Worm (Caenorhabditis elegans) whole organism, L3 larva: ENCODE data around the gene dtmk-1.

Experiments
- ceh-82 ChIP-seq: fragments of 150-350 bp; optimal IDR thresholded peaks from 2 replicates; lab custom pipeline; 2014; ENCODE audit warnings: missing biosample characterization, missing genetic modification characterization
- jun-1 ChIP-seq: fragments of 150-350 bp; optimal IDR thresholded peaks from 2 replicates; lab custom pipeline; 2014; ENCODE audit warnings: missing biosample characterization, missing genetic modification reagents, missing genetic modification characterization
- lin-15B ChIP-seq: fragments of 150-350 bp; optimal IDR thresholded peaks from 2 replicates; lab custom pipeline; 2014; ENCODE audit warnings: missing biosample characterization, missing genetic modification characterization
- lin-39 ChIP-seq: fragments of 150-350 bp; optimal IDR thresholded peaks from 2 replicates; lab custom pipeline; 2018; ENCODE audit warnings: missing biosample characterization, missing genetic modification reagents, missing genetic modification characterization
- nhr-11 ChIP-seq: fragments of 150-350 bp; optimal IDR thresholded peaks from 2 replicates; lab custom pipeline; 2014; ENCODE audit warnings: missing biosample characterization, missing genetic modification characterization
- nhr-25 ChIP-seq: sonication (generic microtip); optimal IDR thresholded peaks from 2 replicates; lab custom pipeline; 2017; ENCODE audit warnings: missing biosample characterization, missing genetic modification characterization
- pha-4 ChIP-seq: fragments of 150-350 bp; optimal IDR thresholded peaks from 2 replicates; lab custom pipeline; 2014; ENCODE audit warnings: missing biosample characterization, missing genetic modification reagents, missing genetic modification characterization
- sea-2 ChIP-seq: fragments of 150-350 bp; sonication (generic microtip); optimal IDR thresholded peaks from 4 replicates; lab custom pipeline; 2014; ENCODE audit warnings: missing biosample characterization, missing genetic modification reagents, missing genetic modification characterization
- snpc-4 ChIP-seq: fragments of 150-350 bp; optimal IDR thresholded peaks from 2 replicates; lab custom pipeline; 2014; ENCODE audit warnings: missing biosample characterization, missing genetic modification characterization

DNA sequence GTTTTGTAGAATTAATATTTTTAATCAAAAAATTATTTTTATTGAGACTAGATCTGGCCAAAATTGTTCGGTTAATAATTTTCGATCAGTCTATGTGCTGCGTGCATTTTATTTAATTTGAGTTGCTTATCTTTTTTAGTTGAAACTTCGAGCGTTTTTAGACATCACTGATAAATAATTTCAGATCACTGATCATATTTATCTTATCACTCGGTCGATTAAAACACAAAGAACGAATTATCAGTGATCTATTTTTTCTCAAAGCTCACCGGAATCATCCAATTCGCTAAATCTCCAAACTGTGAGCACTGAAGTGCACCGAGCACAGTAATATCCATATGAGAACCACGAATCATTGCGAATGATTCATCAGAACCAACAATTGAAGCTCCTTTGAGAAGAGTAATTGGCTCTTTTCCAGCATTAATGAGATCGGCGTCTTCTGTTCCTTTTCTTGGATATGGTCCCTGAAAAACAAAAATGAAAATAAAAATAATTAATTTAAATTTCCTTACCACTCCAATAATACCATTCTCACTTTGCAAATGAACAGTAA lies 31.8 kb downstream of the dtmk-1 start:
- no peak for TF ChIP-seq jun-1 (tag; lab: Kevin White, UChicago)
- no peak for TF ChIP-seq sea-2
- no peak for TF ChIP-seq nhr-25
- TF ChIP-seq ceh-82 (tag; lab: Kevin White, UChicago), result no peak
- TF ChIP-seq pha-4, result peak; percentile 38
- TF ChIP-seq snpc-4 (tag; lab: Kevin White, UChicago), result no peak
- TF ChIP-seq nhr-11 (tag; lab: Kevin White, UChicago), result no peak
- no peak for TF ChIP-seq lin-39
- no peak for TF ChIP-seq lin-15B
